Worm (Caenorhabditis elegans): ENCODE data around the gene mog-4.

The mog-4 gene

ce11 chrII:14569322-14569721 is 7.9 kb upstream of the mog-4 start (continued):
- TF ChIP-seq daf-16 (GFP tag; optimal IDR thresholded peaks at IDR 0.05) (no peak), daf-16 (tag; optimal IDR thresholded peaks at IDR 0.05) (peak; percentile 10), dve-1 (tag; optimal IDR thresholded peaks at IDR 0.05; ENCODE audit: insufficient read depth) (no peak), hif-1 (tag; optimal IDR thresholded peaks at IDR 0.05) (no peak), madf-5 (GFP tag; IDR thresholded peaks at IDR 0.05) (0 out of 4 replicates have a peak, but pooled peaks of 1 of the 2 experiments have one; percentile 27), zag-1 (tag; optimal IDR thresholded peaks at IDR 0.05) (no peak), aly-2 (tag; optimal IDR thresholded peaks at IDR 0.05) (no peak), lin-15B (tag; optimal IDR thresholded peaks at IDR 0.05) (no peak), zfp-3 (GFP tag; conservative IDR thresholded peaks at IDR 0.05) (no peak), nhr-10 (tag; optimal IDR thresholded peaks at IDR 0.05) (no peak), lin-29 (GFP tag; IDR thresholded peaks at IDR 0.05) (no peak), Y75B8A.6 (GFP tag; IDR thresholded peaks at IDR 0.05) (no peak), dmd-8 (GFP tag; IDR thresholded peaks at IDR 0.05) (no peak), lin-1 (GFP tag; IDR thresholded peaks at IDR 0.05) (no peak), lin-38 (GFP tag; IDR thresholded peaks at IDR 0.05) (no peak), D1046.2 (GFP tag; IDR thresholded peaks at IDR 0.05) (no peak), F26F4.8 (GFP tag; conservative IDR thresholded peaks at IDR 0.05) (0 out of 2 replicates have a peak, but pooled peaks have one; percentile 16), php-3 (GFP tag; IDR thresholded peaks at IDR 0.05) (no peak), hlh-30 (tag; optimal IDR thresholded peaks at IDR 0.05; ENCODE audit: insufficient read depth) (no peak), dpl-1 (GFP tag; optimal IDR thresholded peaks at IDR 0.05) (no peak), nhr-102 (tag; optimal IDR thresholded peaks at IDR 0.05) (no peak), ceh-62 (tag; optimal IDR thresholded peaks at IDR 0.05) (no peak), F49E8.2 (tag; optimal IDR thresholded peaks at IDR 0.05; ENCODE audit: borderline replicate concordance) (no peak), T26A8.4 (GFP tag; IDR thresholded peaks at IDR 0.05) (no peak), mxl-3 (GFP tag; optimal IDR thresholded peaks at IDR 0.05) (no peak)

- TF ChIP-seq nhr-6 (tag; optimal IDR thresholded peaks at IDR 0.05) (no peak), ceh-20 (GFP tag; IDR thresholded peaks at IDR 0.05) (no peak), aha-1 (tag) (peak; percentile 68), hlh-11 (tag; optimal IDR thresholded peaks at IDR 0.05) (no peak), snpc-1.2 (GFP tag; IDR thresholded peaks at IDR 0.05) (no peak), lim-7 (GFP tag; IDR thresholded peaks at IDR 0.05) (no peak)
These were observed 6.4 kb upstream of the mog-4 start for ce11 chrII:14567811-14568210.

DNA sequence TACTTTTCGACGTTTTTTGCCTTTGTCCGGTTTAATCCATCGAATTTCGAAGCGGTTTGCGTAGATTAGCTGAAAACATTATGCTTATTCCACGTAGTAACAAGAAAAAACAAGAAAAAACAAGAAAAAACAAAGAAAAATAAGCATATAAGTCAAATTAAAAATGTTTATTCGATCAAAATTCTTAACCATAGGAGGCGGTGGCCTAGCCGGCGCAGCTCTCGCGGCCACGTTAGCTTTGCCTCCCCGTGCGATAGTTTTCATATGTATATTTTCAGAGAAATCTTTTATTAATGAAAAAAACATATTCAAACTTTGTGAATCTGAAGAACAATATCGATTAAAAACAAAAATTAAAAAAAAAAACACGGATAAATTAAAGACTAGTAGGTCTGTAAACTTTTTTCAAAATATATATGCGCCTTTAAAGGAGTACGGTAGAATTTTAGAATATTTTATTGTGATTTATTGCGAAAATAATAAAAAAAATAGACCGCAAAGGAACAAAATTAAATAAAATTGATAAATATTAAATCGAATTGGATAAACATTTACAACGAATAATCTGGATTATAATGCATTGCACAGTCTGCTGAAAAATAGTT is 2.5 kb upstream of the mog-4 start:
- TF ChIP-seq ZK337.2 (GFP tag; IDR thresholded peaks at IDR 0.05), result peak; percentile 69; the same call in 1 of the 2 replicates
- TF ChIP-seq nhr-77 (tag; optimal IDR thresholded peaks at IDR 0.05), result peak; percentile 32
- peak; percentile 71 for TF ChIP-seq mes-2 (tag; optimal IDR thresholded peaks at IDR 0.05; ENCODE audit: poor library complexity, severe bottlenecking)
- TF ChIP-seq unc-130 (GFP tag; optimal IDR thresholded peaks at IDR 0.05), result peak; percentile 12
- TF ChIP-seq madf-5 (GFP tag; IDR thresholded peaks at IDR 0.05), result peak in 1 of 2 experiments; percentile 43; a peak in 1 of 4 replicates
- 0 out of 2 replicates have a peak, but pooled peaks have one; percentile 44 for TF ChIP-seq hmg-1.1 (GFP tag; IDR thresholded peaks at IDR 0.05)
- TF ChIP-seq lsy-2 (tag; optimal IDR thresholded peaks at IDR 0.05), result peak; percentile 15 to 94
- peak; percentile 48 for TF ChIP-seq lin-38 (GFP tag; IDR thresholded peaks at IDR 0.05)
- peak in 1 of 2 experiments; percentile 32 for TF ChIP-seq hif-1 (tag; optimal IDR thresholded peaks at IDR 0.05)

Data from whole organism, L4 larva.